Fruit fly (Drosophila melanogaster) whole organism, wandering third instar larva: Measurements from ENCODE around the gene CG33966.

ENCODE experiments used
- CrebA ChIP-seq: fragments of 200-800 bp; sonication (Bioruptor generic); optimal IDR thresholded peaks from 2 replicates; lab custom pipeline; 2016; ENCODE audit warnings: missing biosample characterization, mild to moderate bottlenecking, missing genetic modification characterization, borderline replicate concordance
- pan ChIP-seq: fragments of >200 bp; optimal IDR thresholded peaks from 2 replicates; lab custom pipeline; 2017

DNA sequence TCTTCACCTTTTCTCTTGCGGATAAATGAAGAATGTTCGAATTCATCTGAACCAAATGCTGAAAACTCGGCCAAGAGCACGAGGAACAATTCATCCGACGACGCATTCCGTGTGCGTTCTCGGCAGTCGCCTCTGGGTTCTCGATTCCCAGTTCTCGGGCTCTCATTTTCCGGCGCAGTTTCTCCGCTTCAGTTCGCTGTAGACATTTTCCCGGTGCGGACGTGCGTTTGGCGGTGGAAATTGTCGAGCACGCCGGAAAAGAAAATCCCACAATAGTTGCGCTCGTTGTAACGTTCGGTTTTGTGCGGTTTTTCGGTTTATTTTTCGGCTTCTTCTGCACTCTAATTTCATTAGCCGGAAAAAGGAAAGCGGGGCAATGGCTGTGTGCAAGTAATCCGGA, 41.8 kb downstream of the CG33966 start, which contains the start of gene CG32333:
- no peak for TF ChIP-seq pan (lab: Kevin White, UChicago)
- no peak for TF ChIP-seq CrebA (GFP tag; lab: Kevin White, UChicago)
